Worm (Caenorhabditis elegans) whole organism, dauer: Measurements from ENCODE around the gene nkat-3.

Experiments
- unc-62 ChIP-seq: sonication (generic microtip); optimal IDR thresholded peaks from 2 replicates; lab custom pipeline; 2017; ENCODE audit warnings: missing biosample characterization, missing genetic modification reagents, missing genetic modification characterization

The nkat-3 gene

DNA sequence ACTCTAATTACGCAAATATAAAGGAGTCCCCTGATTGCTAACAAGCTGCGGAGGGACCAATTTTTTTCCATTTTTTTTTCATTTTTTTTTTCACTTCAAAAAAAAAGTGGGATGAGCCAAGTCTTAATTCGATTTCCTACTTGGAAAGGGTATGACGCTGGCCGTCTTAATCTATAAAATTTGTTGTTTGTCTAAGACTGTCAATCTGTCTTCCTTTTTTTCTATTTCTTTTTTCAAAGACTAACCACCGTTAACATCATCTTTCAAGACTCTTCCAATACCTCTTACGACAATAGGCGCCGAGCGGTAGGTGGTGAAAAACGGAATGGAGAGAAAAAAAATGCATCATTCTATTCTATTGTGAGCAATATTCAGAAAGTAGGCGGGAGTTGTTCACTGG, 23.5 kb downstream of the nkat-3 start:
- TF ChIP-seq unc-62: no peak

ce11 chrX:15466032-15466431, 24.5 kb downstream of the nkat-3 start, which contains the start of gene sprr-1:
TSS of gene sprr-1 (plus strand) at chrX:15466300.
- no peak for TF ChIP-seq unc-62

DNA sequence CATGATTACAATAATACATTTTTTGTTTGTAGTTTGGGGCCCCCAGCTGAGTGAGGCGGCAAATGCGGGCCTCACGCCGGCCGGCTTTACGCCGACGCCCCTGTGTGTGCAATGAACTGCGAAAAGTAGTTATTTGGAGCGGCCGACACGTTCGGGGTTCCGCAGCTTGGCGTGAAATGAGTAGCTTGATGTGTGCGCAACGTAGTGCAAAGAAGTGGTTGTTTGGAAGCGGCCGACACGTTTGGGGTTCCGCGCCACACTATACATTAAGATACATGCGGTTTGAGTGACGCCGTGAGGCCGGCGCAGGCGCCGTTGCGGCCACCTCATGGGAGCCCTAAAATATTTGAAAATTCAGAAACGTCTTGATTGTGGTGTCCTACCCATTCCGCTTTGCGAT, 27.1 kb downstream of the nkat-3 start:
- no peak for TF ChIP-seq unc-62

ce11 chrX:15469957-15470548, 28.5 kb downstream of the nkat-3 start:
- no peak for TF ChIP-seq unc-62

- TF ChIP-seq unc-62: no peak
Measured at ce11 chrX:15477309-15477708, 35.8 kb downstream of the nkat-3 start, which contains the start of gene exc-1. TSS of gene exc-1 (minus strand) at chrX:15477409.

DNA sequence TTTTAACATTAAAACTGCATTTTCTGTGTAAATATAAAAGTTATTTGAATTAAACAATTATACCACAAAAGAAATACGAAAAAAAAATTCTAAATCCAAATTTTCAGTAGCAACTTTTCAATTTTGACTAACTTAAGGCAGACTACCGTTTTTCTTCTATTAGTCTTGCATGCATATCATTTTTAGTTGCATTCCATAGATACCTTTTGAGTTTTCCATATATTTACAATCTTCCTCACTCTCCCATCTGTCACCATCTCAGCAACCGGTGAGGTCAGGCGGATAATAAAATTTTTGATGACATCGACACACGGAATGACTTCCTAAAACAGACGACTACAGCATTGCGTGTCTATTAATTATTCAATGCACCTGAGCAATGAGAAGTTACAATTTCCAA, 37.2 kb downstream of the nkat-3 start, which contains the start of gene gcy-36:
Gene gcy-36 (plus strand): TSS at position 301 of the 400 bp plus-strand sequence.
- no peak for TF ChIP-seq unc-62

ce11 chrX:15485262-15485661, 43.7 kb downstream of the nkat-3 start:
- TF ChIP-seq unc-62: no peak

- no peak for TF ChIP-seq unc-62
Measured at ce11 chrX:15487162-15487561, 45.6 kb downstream of the nkat-3 start.

- TF ChIP-seq unc-62: no peak
Measured at ce11 chrX:15487806-15488205, 46.3 kb downstream of the nkat-3 start, which contains the start of gene H13N06.2. TSS of gene H13N06.2 (plus strand) at chrX:15488106.

ce11 chrX:15491110-15491509, 49.6 kb downstream of the nkat-3 start:
- TF ChIP-seq unc-62: no peak

DNA sequence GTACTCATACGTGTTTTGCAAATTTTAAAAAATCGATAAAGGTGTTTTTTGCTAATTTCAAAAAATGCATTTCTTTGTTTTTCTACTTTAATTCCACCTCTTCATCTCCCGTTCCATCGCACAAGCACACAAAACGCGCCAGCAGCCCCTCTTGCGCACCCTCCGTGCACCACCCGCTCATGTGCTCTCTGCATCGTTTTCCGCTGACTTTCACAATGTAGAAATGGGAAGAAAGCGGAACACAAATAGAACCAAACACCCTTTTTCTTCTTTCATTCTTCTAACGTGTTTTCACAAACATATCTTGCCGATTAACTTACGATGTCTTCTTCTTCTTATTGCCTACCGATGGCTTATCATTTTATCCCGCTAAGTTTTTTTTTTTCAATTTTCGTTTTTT, 51.2 kb downstream of the nkat-3 start:
- TF ChIP-seq unc-62: no peak
